Fruit fly (Drosophila melanogaster): ENCODE results near the gene Or33c.

DNA sequence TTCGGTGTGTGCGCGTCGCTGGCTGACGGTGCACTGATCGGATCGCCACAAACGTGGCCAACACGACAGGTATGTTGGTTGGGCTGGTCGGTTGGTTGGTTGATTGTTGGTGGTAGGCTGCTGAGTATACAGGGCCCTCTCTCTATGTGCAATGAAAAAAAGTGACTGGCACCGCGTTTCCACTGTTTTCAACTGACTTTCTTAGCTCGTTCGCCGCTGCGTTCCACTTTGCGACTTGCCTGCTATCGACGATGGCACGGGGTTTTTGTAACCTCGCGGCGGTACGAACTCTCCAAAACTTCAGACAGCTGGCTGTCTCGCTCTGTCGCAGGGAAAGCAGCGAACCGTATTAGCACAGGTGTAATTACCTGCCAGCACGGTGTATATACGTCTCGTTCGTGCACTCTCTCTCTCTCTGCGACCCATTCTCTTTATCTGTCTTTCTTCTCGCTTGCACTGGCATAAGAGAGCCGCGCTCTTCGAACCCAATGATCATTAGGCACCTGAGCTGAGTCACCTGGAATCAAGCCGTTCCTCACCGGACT is 33.2 kb downstream of the Or33c start:
- no peak for TF ChIP-seq psq (optimal IDR thresholded peaks at IDR 0.05)
- TF ChIP-seq Sin3A (optimal IDR thresholded peaks at IDR 0.05) = no peak
- no peak for TF ChIP-seq h (optimal IDR thresholded peaks at IDR 0.05)
- no peak for TF ChIP-seq Myc (optimal IDR thresholded peaks at IDR 0.05)
